Worm (Caenorhabditis elegans) whole organism, L1 larva: ENCODE data around the gene math-40.

Source experiments
- C04F5.9 ChIP-seq: sonication (generic microtip); optimal IDR thresholded peaks from 2 replicates; lab custom pipeline; 2016; ENCODE audit warnings: missing genetic modification characterization, missing compliant biosample characterization
- C16A3.4 ChIP-seq: fragments of 150-350 bp; optimal IDR thresholded peaks from 2 replicates; lab custom pipeline; 2014; ENCODE audit warnings: missing biosample characterization, missing genetic modification characterization
- F16B12.6 ChIP-seq: fragments of 150-350 bp; optimal IDR thresholded peaks from 2 replicates; lab custom pipeline; 2014; ENCODE audit warnings: missing biosample characterization, missing genetic modification characterization
- aha-1 ChIP-seq: fragments of 150-350 bp; optimal IDR thresholded peaks from 2 replicates; lab custom pipeline; 2014; ENCODE audit warnings: missing biosample characterization, missing genetic modification characterization
- ama-1 ChIP-seq: fragments of 150-350 bp; optimal IDR thresholded peaks from 2 replicates; lab custom pipeline; 2014
- blmp-1 ChIP-seq: fragments of 150-350 bp; optimal IDR thresholded peaks from 2 replicates; lab custom pipeline; 2014; ENCODE audit warnings: missing biosample characterization, missing genetic modification characterization
- ceh-63 ChIP-seq: fragments of 200-800 bp; sonication (Bioruptor generic); optimal IDR thresholded peaks from 2 replicates; lab custom pipeline; 2018; ENCODE audit warnings: mild to moderate bottlenecking, missing genetic modification characterization, missing compliant biosample characterization
- ceh-8 ChIP-seq: fragments of 200-800 bp; sonication (Bioruptor generic); optimal IDR thresholded peaks from 2 replicates; lab custom pipeline; 2018; ENCODE audit warnings: mild to moderate bottlenecking, missing genetic modification characterization, moderate library complexity, missing compliant biosample characterization
- ceh-82 ChIP-seq, 3 experiments: fragments of 150-350 bp in 1 of 3; sonication (generic microtip) in 2 of 3; optimal IDR thresholded peaks; 2 replicates each; lab custom pipeline; 2014 to 2017; ENCODE audit warnings: missing biosample characterization in 3 of 3, missing genetic modification characterization in 3 of 3
- ceh-88 ChIP-seq: fragments of 200-800 bp; sonication (Bioruptor generic); IDR thresholded peaks from 2 replicates; pipeline ENCODE4 v1.3.6; 2022; ENCODE audit warnings: missing genetic modification characterization, missing compliant biosample characterization
- efl-1 ChIP-seq, 4 experiments: fragments of 150-350 bp; optimal IDR thresholded peaks in 3 of 4; peaks in 1 of 4; 1 replicate in 1 of 4; 2 replicates in 3 of 4; lab custom pipeline; 2014; ENCODE audit warnings: missing biosample characterization in 2 of 4, missing genetic modification characterization in 2 of 4, missing genetic modification reagents in 2 of 4
- egl-13 ChIP-seq: sonication (generic microtip); optimal IDR thresholded peaks from 2 replicates; lab custom pipeline; 2016; ENCODE audit warnings: missing genotype, missing genetic modification reagents, missing genetic modification characterization, missing compliant biosample characterization
- fkh-10 ChIP-seq: sonication (generic microtip); optimal IDR thresholded peaks from 2 replicates; lab custom pipeline; 2017; ENCODE audit warnings: missing biosample characterization, missing genetic modification reagents, missing genetic modification characterization
- fkh-8 ChIP-seq: sonication (generic microtip); optimal IDR thresholded peaks from 2 replicates; lab custom pipeline; 2016; ENCODE audit warnings: mild to moderate bottlenecking, missing genetic modification characterization, missing compliant biosample characterization
- fos-1 ChIP-seq: fragments of 150-350 bp; optimal IDR thresholded peaks from 2 replicates; lab custom pipeline; 2014; ENCODE audit warnings: missing biosample characterization, missing genetic modification characterization
- grh-1 ChIP-seq: fragments of 200-800 bp; sonication (Bioruptor generic); IDR thresholded peaks from 2 replicates; pipeline ENCODE4 v1.3.6; 2022; ENCODE audit warnings: missing genetic modification reagents, missing genetic modification characterization, missing compliant biosample characterization
- hlh-4 ChIP-seq: sonication (generic microtip); optimal IDR thresholded peaks from 2 replicates; lab custom pipeline; 2016; ENCODE audit warnings: mild to moderate bottlenecking, missing genetic modification characterization, missing compliant biosample characterization
- hpl-2 ChIP-seq: fragments of 150-350 bp; optimal IDR thresholded peaks from 2 replicates; lab custom pipeline; 2014; ENCODE audit warnings: missing biosample characterization, missing genetic modification reagents, missing genetic modification characterization
- isw-1 ChIP-seq: fragments of 200-800 bp; sonication (Bioruptor generic); IDR thresholded peaks from 2 replicates; pipeline ENCODE4 v1.3.6; 2022; ENCODE audit warnings: missing genetic modification characterization, missing compliant biosample characterization
- jun-1 ChIP-seq: fragments of 150-350 bp; optimal IDR thresholded peaks from 2 replicates; lab custom pipeline; 2014; ENCODE audit warnings: missing biosample characterization, missing genetic modification reagents, missing genetic modification characterization
- lin-13 ChIP-seq: fragments of 150-350 bp; optimal IDR thresholded peaks from 2 replicates; lab custom pipeline; 2014; ENCODE audit warnings: missing biosample characterization, missing genetic modification reagents, missing genetic modification characterization
- lin-14 ChIP-seq: fragments of 200-800 bp; sonication (Bioruptor generic); optimal IDR thresholded peaks from 2 replicates; lab custom pipeline; 2018; ENCODE audit warnings: mild to moderate bottlenecking, missing genetic modification characterization, moderate library complexity, missing compliant biosample characterization
- lin-15B ChIP-seq: fragments of 150-350 bp; sonication (generic microtip); optimal IDR thresholded peaks from 3 replicates; lab custom pipeline; 2014; ENCODE audit warnings: missing biosample characterization, missing genetic modification characterization
- lir-3 ChIP-seq: sonication (generic microtip); optimal IDR thresholded peaks from 2 replicates; lab custom pipeline; 2016; ENCODE audit warnings: mild to moderate bottlenecking, missing genetic modification characterization, moderate library complexity, missing compliant biosample characterization; ENCODE audit not compliant: poor library complexity
- lsy-2 ChIP-seq, 2 experiments: fragments of 150-350 bp; optimal IDR thresholded peaks; 2 replicates each; lab custom pipeline; 2014; ENCODE audit warnings: missing biosample characterization in 2 of 2, missing genetic modification characterization in 2 of 2
- mab-9 ChIP-seq: fragments of 200-800 bp; sonication (Bioruptor generic); IDR thresholded peaks from 2 replicates; pipeline ENCODE4 v1.3.6; 2022; ENCODE audit warnings: missing genetic modification reagents, missing genetic modification characterization, missing compliant biosample characterization
- mef-2 ChIP-seq: fragments of 150-350 bp; optimal IDR thresholded peaks from 2 replicates; lab custom pipeline; 2014; ENCODE audit warnings: missing biosample characterization, missing genetic modification characterization
- mep-1 ChIP-seq: fragments of 150-350 bp; optimal IDR thresholded peaks from 2 replicates; lab custom pipeline; 2014; ENCODE audit warnings: missing biosample characterization, missing genetic modification characterization
- nhr-11 ChIP-seq: fragments of 150-350 bp; optimal IDR thresholded peaks from 2 replicates; lab custom pipeline; 2014; ENCODE audit warnings: missing biosample characterization, missing genetic modification characterization
- nhr-19 ChIP-seq: fragments of 200-800 bp; sonication (Bioruptor generic); conservative IDR thresholded peaks from 2 replicates; pipeline ENCODE4 v1.3.6; 2022; ENCODE audit warnings: missing genetic modification characterization, missing compliant biosample characterization
- nhr-237 ChIP-seq: fragments of 150-350 bp; optimal IDR thresholded peaks from 2 replicates; lab custom pipeline; 2014; ENCODE audit warnings: missing biosample characterization, missing genetic modification characterization
- nhr-28 ChIP-seq: fragments of 150-350 bp; optimal IDR thresholded peaks from 2 replicates; lab custom pipeline; 2014; ENCODE audit warnings: missing biosample characterization, missing genetic modification characterization
- nhr-47 ChIP-seq: sonication (generic microtip); optimal IDR thresholded peaks from 2 replicates; lab custom pipeline; 2016; ENCODE audit warnings: mild to moderate bottlenecking, missing genetic modification characterization, moderate library complexity, missing compliant biosample characterization
- nhr-76 ChIP-seq: sonication (generic microtip); optimal IDR thresholded peaks from 2 replicates; lab custom pipeline; 2017; ENCODE audit warnings: missing biosample characterization, missing genetic modification characterization
- nhr-77 ChIP-seq: fragments of 150-350 bp; optimal IDR thresholded peaks from 2 replicates; lab custom pipeline; 2014; ENCODE audit warnings: missing biosample characterization, missing genetic modification characterization
- nhr-90 ChIP-seq: sonication (generic microtip); optimal IDR thresholded peaks from 2 replicates; lab custom pipeline; 2016; ENCODE audit warnings: mild to moderate bottlenecking, missing genetic modification characterization, missing compliant biosample characterization; ENCODE audit not compliant: poor library complexity
- pax-3 ChIP-seq: fragments of 200-800 bp; sonication (Bioruptor generic); optimal IDR thresholded peaks from 2 replicates; lab custom pipeline; 2018; ENCODE audit warnings: mild to moderate bottlenecking, missing genetic modification characterization, moderate library complexity, missing compliant biosample characterization
- pqm-1 ChIP-seq: sonication (generic microtip); optimal IDR thresholded peaks from 3 replicates; lab custom pipeline; 2017; ENCODE audit warnings: missing biosample characterization, missing genetic modification characterization
- rnt-1 ChIP-seq: sonication (generic microtip); optimal IDR thresholded peaks from 2 replicates; lab custom pipeline; 2016; ENCODE audit warnings: mild to moderate bottlenecking, missing genetic modification characterization, moderate library complexity, missing compliant biosample characterization
- snu-23 ChIP-seq: sonication (generic microtip); optimal IDR thresholded peaks from 2 replicates; lab custom pipeline; 2016; ENCODE audit warnings: missing genetic modification characterization, missing compliant biosample characterization
- sox-4 ChIP-seq: sonication (generic microtip); optimal IDR thresholded peaks from 2 replicates; lab custom pipeline; 2016; ENCODE audit warnings: missing genetic modification characterization, missing compliant biosample characterization
- sptf-1 ChIP-seq: fragments of 150-350 bp; optimal IDR thresholded peaks from 2 replicates; lab custom pipeline; 2014; ENCODE audit warnings: missing biosample characterization, missing genetic modification characterization
- sup-37 ChIP-seq: fragments of 200-800 bp; sonication (Bioruptor generic); optimal IDR thresholded peaks from 2 replicates; lab custom pipeline; 2018; ENCODE audit warnings: mild to moderate bottlenecking, missing genetic modification characterization, missing compliant biosample characterization
- tbx-2 ChIP-seq: sonication (generic microtip); optimal IDR thresholded peaks from 2 replicates; lab custom pipeline; 2016; ENCODE audit warnings: missing genetic modification characterization, missing compliant biosample characterization
- tlp-1 ChIP-seq: fragments of 150-350 bp; optimal IDR thresholded peaks from 2 replicates; lab custom pipeline; 2014; ENCODE audit warnings: missing biosample characterization, missing genetic modification characterization
- unc-130 ChIP-seq: fragments of 150-350 bp; optimal IDR thresholded peaks from 2 replicates; lab custom pipeline; 2017; ENCODE audit warnings: missing biosample characterization, missing genetic modification characterization, inconsistent platforms
- unc-30 ChIP-seq: sonication (generic microtip); optimal IDR thresholded peaks from 2 replicates; lab custom pipeline; 2017; ENCODE audit warnings: missing biosample characterization, missing genetic modification characterization
- unc-62 ChIP-seq: fragments of 150-350 bp; optimal IDR thresholded peaks from 2 replicates; lab custom pipeline; 2014; ENCODE audit warnings: missing biosample characterization, missing genetic modification reagents, missing genetic modification characterization
- unc-98 ChIP-seq: fragments of 200-800 bp; sonication (Bioruptor generic); IDR thresholded peaks from 2 replicates; pipeline ENCODE4 v1.3.6; 2022; ENCODE audit warnings: missing genetic modification characterization, missing compliant biosample characterization
- vab-15 ChIP-seq: sonication (generic microtip); optimal IDR thresholded peaks from 2 replicates; lab custom pipeline; 2017; ENCODE audit warnings: missing genotype, mild to moderate bottlenecking, missing genetic modification characterization, missing compliant biosample characterization
- xbp-1 ChIP-seq: sonication (generic microtip); optimal IDR thresholded peaks from 2 replicates; lab custom pipeline; 2016; ENCODE audit warnings: missing genetic modification characterization, missing compliant biosample characterization
- zip-4 ChIP-seq: fragments of 200-800 bp; sonication (Bioruptor generic); optimal IDR thresholded peaks from 2 replicates; lab custom pipeline; 2018; ENCODE audit warnings: mild to moderate bottlenecking, missing genetic modification characterization, moderate library complexity, missing compliant biosample characterization
- ztf-11 ChIP-seq, 2 experiments: sonication (generic microtip); optimal IDR thresholded peaks; 2 replicates each; lab custom pipeline; 2016 to 2017; ENCODE audit warnings: missing genetic modification characterization in 2 of 2, missing biosample characterization in 1 of 2, missing compliant biosample characterization in 1 of 2

The math-40 gene

ce11 chrII:1819944-1820570 is 10.4 kb upstream of the math-40 start, which contains the start of gene fbxc-19 (continued):
- peak; percentile 37 for TF ChIP-seq nhr-19 (GFP tag; lab: Robert Waterston, UW)
- no peak for TF ChIP-seq ceh-88 (GFP tag; lab: Robert Waterston, UW)
- peak; percentile 58 for TF ChIP-seq rnt-1
- TF ChIP-seq fkh-8 (tag; lab: Kevin White, UChicago), result no peak
- peak; percentile 4 for TF ChIP-seq lin-15B (tag; lab: Kevin White, UChicago)
- no peak for TF ChIP-seq pax-3 (tag; lab: Kevin White, UChicago)
- peak; percentile 95 for TF ChIP-seq pqm-1 (tag; lab: Kevin White, UChicago)
- peak; percentile 38 for TF ChIP-seq lir-3 (tag; lab: Kevin White, UChicago)
- TF ChIP-seq snu-23, result peak; percentile 46
- TF ChIP-seq C04F5.9 (tag; lab: Kevin White, UChicago), result no peak
- TF ChIP-seq xbp-1, result peak; percentile 3
- TF ChIP-seq nhr-237 (tag; lab: Kevin White, UChicago), result peak; percentile 64
- TF ChIP-seq sox-4 (tag; lab: Kevin White, UChicago), result no peak
- TF ChIP-seq grh-1 (GFP tag; lab: Robert Waterston, UW), result no peak
- TF ChIP-seq unc-62, result no peak
- peak; percentile 38 for TF ChIP-seq nhr-77 (tag; lab: Kevin White, UChicago)
- TF ChIP-seq unc-98, result no peak
- TF ChIP-seq tbx-2 (tag; lab: Kevin White, UChicago), result peak; percentile 34
- no peak for TF ChIP-seq ztf-11 (tag; optimal IDR thresholded peaks at IDR 0.05; lab: Kevin White, UChicago)
- TF ChIP-seq vab-15 (tag; lab: Kevin White, UChicago), result no peak
- peak; percentile 40 for TF ChIP-seq lin-13 (GFP tag; lab: Kevin White, UChicago)
- TF ChIP-seq fkh-10 (GFP tag; lab: Kevin White, UChicago), result no peak
- peak; percentile 73 for TF ChIP-seq lin-14 (GFP tag; lab: Kevin White, UChicago)
- peak; percentile 22 for TF ChIP-seq F16B12.6 (tag; lab: Kevin White, UChicago)
- TF ChIP-seq unc-30 (tag; lab: Kevin White, UChicago), result no peak
- TF ChIP-seq sup-37 (GFP tag; lab: Kevin White, UChicago), result no peak
- no peak for TF ChIP-seq ama-1 (lab: Kevin White, UChicago)
- TF ChIP-seq zip-4 (GFP tag; lab: Kevin White, UChicago), result peak; percentile 98
- peak; percentile 75 for TF ChIP-seq jun-1 (tag; lab: Kevin White, UChicago)
- TF ChIP-seq nhr-90 (tag; lab: Kevin White, UChicago), result peak; percentile 53
- TF ChIP-seq ceh-63, result no peak
- TF ChIP-seq mef-2 (tag; lab: Kevin White, UChicago), result no peak
- no peak for TF ChIP-seq hlh-4 (tag; lab: Kevin White, UChicago)
- TF ChIP-seq nhr-11 (tag; lab: Kevin White, UChicago), result peak; percentile 63
- peak; percentile 58 for TF ChIP-seq mep-1 (tag; lab: Kevin White, UChicago)
- peak; percentile 35 for TF ChIP-seq blmp-1 (tag; lab: Kevin White, UChicago)
- TF ChIP-seq hpl-2, result peak; percentile 45
- TF ChIP-seq tlp-1 (tag; lab: Kevin White, UChicago), result peak; percentile 81
- TF ChIP-seq sptf-1 (tag; lab: Kevin White, UChicago), result no peak
- no peak for TF ChIP-seq ceh-8 (GFP tag; lab: Kevin White, UChicago)
- TF ChIP-seq mab-9 (GFP tag; lab: Robert Waterston, UW), result no peak
- peak; percentile 67 to 79 for TF ChIP-seq lsy-2 (tag; optimal IDR thresholded peaks at IDR 0.05; lab: Kevin White, UChicago)
- TF ChIP-seq ceh-82 (tag; optimal IDR thresholded peaks at IDR 0.05; lab: Kevin White, UChicago), result peak; percentile 7 to 59 (median 30)
- peak; percentile 35 for TF ChIP-seq fos-1 (tag; lab: Kevin White, UChicago)
- peak; percentile 77 to 78 for TF ChIP-seq efl-1 (optimal IDR thresholded peaks at IDR 0.05; lab: Kevin White, UChicago)
- TF ChIP-seq efl-1 (GFP tag; optimal IDR thresholded peaks at IDR 0.05 in 1 of 2; lab: Kevin White, UChicago), result peak; percentile 63 to 94
- peak; percentile 34 for TF ChIP-seq C16A3.4 (tag; lab: Kevin White, UChicago)
- TF ChIP-seq nhr-76 (tag; lab: Kevin White, UChicago), result no peak
- TF ChIP-seq unc-130, result no peak
- no peak for TF ChIP-seq egl-13 (tag; lab: Kevin White, UChicago)
- TF ChIP-seq nhr-28 (tag; lab: Kevin White, UChicago), result no peak
- TF ChIP-seq isw-1 (GFP tag; lab: Robert Waterston, UW), result no peak
- peak; percentile 59 for TF ChIP-seq nhr-47
- no peak for TF ChIP-seq aha-1 (tag; lab: Kevin White, UChicago)
